Fruit fly (Drosophila melanogaster) whole organism, prepupa: ENCODE results near the gene CG2901.

Experiments used
- Blimp-1 ChIP-seq: fragments of 200-800 bp; sonication (Bioruptor generic); optimal IDR thresholded peaks from 3 replicates; lab custom pipeline; 2017; ENCODE audit warnings: missing biosample characterization, missing genetic modification characterization, mild to moderate bottlenecking, moderate library complexity, missing genetic modification reagents
- CG10631 ChIP-seq: fragments of 200-800 bp; sonication (Bioruptor generic); optimal IDR thresholded peaks from 2 replicates; lab custom pipeline; 2016; ENCODE audit warnings: missing biosample characterization, missing genetic modification characterization
- CG10669 ChIP-seq: fragments of 200-800 bp; sonication (Bioruptor generic); optimal IDR thresholded peaks from 3 replicates; lab custom pipeline; 2018; ENCODE audit warnings: missing biosample characterization, mild to moderate bottlenecking, missing genetic modification characterization, moderate library complexity
- CG11294 ChIP-seq: fragments of 200-800 bp; sonication (Bioruptor generic); IDR thresholded peaks from 2 replicates; pipeline ENCODE4 v1.3.6; 2022; ENCODE audit warnings: missing biosample characterization, missing genetic modification characterization
- CG11762 ChIP-seq: fragments of 200-800 bp; sonication (Bioruptor generic); optimal IDR thresholded peaks from 3 replicates; lab custom pipeline; 2016; ENCODE audit warnings: missing biosample characterization, missing genetic modification characterization; ENCODE audit not compliant: insufficient read depth
- CG11902 ChIP-seq: fragments of 200-800 bp; sonication (Bioruptor generic); optimal IDR thresholded peaks from 3 replicates; lab custom pipeline; 2016; ENCODE audit warnings: missing biosample characterization, missing genetic modification characterization
- CG1621 ChIP-seq: fragments of 200-800 bp; sonication (Bioruptor generic); optimal IDR thresholded peaks from 3 replicates; lab custom pipeline; 2018; ENCODE audit warnings: missing biosample characterization, mild to moderate bottlenecking, missing genetic modification characterization
- CG3032 ChIP-seq: fragments of 200-800 bp; optimal IDR thresholded peaks from 2 replicates; lab custom pipeline; 2019; ENCODE audit warnings: missing biosample characterization, mild to moderate bottlenecking, missing genetic modification characterization, moderate library complexity
- CG32006 ChIP-seq: fragments of 200-800 bp; sonication (Bioruptor generic); optimal IDR thresholded peaks from 3 replicates; lab custom pipeline; 2017; ENCODE audit warnings: missing biosample characterization, mild to moderate bottlenecking, missing genetic modification characterization
- CG3919 ChIP-seq: fragments of 200-800 bp; sonication (Bioruptor generic); optimal IDR thresholded peaks from 3 replicates; lab custom pipeline; 2016; ENCODE audit warnings: missing biosample characterization, missing genetic modification characterization
- CG6163 ChIP-seq: fragments of 200-800 bp; sonication (Bioruptor generic); IDR thresholded peaks from 3 replicates; pipeline ENCODE4 v1.3.6; 2022; ENCODE audit warnings: missing biosample characterization, missing genetic modification characterization
- CG6792 ChIP-seq: fragments of 200-800 bp; sonication (Bioruptor generic); optimal IDR thresholded peaks from 3 replicates; lab custom pipeline; 2016; ENCODE audit warnings: missing biosample characterization, missing genetic modification characterization
- CG6808 ChIP-seq: fragments of 200-800 bp; sonication (Bioruptor generic); optimal IDR thresholded peaks from 3 replicates; lab custom pipeline; 2017; ENCODE audit warnings: missing biosample characterization, missing genetic modification characterization, mild to moderate bottlenecking, moderate library complexity, missing genetic modification reagents
- CG6854 ChIP-seq: fragments of 200-800 bp; sonication (Bioruptor generic); optimal IDR thresholded peaks from 2 replicates; lab custom pipeline; 2017; ENCODE audit warnings: missing biosample characterization, mild to moderate bottlenecking, missing genetic modification characterization
- CG7368 ChIP-seq: fragments of 200-800 bp; sonication (Bioruptor generic); optimal IDR thresholded peaks from 3 replicates; lab custom pipeline; 2016; ENCODE audit warnings: missing biosample characterization, missing genetic modification characterization
- CG8119 ChIP-seq: fragments of 200-800 bp; sonication (Bioruptor generic); IDR thresholded peaks from 3 replicates; pipeline ENCODE4 v1.3.6; 2022; ENCODE audit warnings: missing biosample characterization, missing genetic modification characterization
- CG8319 ChIP-seq: fragments of 200-800 bp; sonication (Bioruptor generic); optimal IDR thresholded peaks from 3 replicates; lab custom pipeline; 2016; ENCODE audit warnings: missing biosample characterization, missing genetic modification characterization
- CG9139 ChIP-seq: fragments of 200-800 bp; sonication (Bioruptor generic); optimal IDR thresholded peaks from 3 replicates; lab custom pipeline; 2017; ENCODE audit warnings: missing biosample characterization, mild to moderate bottlenecking, missing genetic modification characterization
- Eip78C ChIP-seq: fragments of 200-800 bp; sonication (Bioruptor generic); peaks from one replicate; lab custom pipeline; 2016; ENCODE audit warnings: missing biosample characterization, missing genetic modification characterization
- Eip93F ChIP-seq: fragments of 200-800 bp; sonication (Bioruptor generic); optimal IDR thresholded peaks from 2 replicates; lab custom pipeline; 2016; ENCODE audit warnings: missing biosample characterization, mild to moderate bottlenecking, missing genetic modification characterization
- Ets96B ChIP-seq: fragments of 200-800 bp; optimal IDR thresholded peaks from 2 replicates; lab custom pipeline; 2019; ENCODE audit warnings: missing biosample characterization, mild to moderate bottlenecking, missing genetic modification characterization, moderate library complexity
- Gug ChIP-seq: fragments of 200-800 bp; sonication (Bioruptor generic); IDR thresholded peaks from 2 replicates; pipeline ENCODE4 v1.3.6; 2022; ENCODE audit warnings: missing biosample characterization, missing genetic modification characterization
- Hr4 ChIP-seq: fragments of 200-800 bp; sonication (Bioruptor generic); optimal IDR thresholded peaks from 3 replicates; lab custom pipeline; 2016; ENCODE audit warnings: missing biosample characterization, missing genetic modification characterization
- Lpt ChIP-seq: fragments of 200-800 bp; sonication (Bioruptor generic); optimal IDR thresholded peaks from 3 replicates; lab custom pipeline; 2016; ENCODE audit warnings: missing biosample characterization, missing genetic modification characterization
- OdsH ChIP-seq: fragments of 200-800 bp; sonication (Bioruptor generic); optimal IDR thresholded peaks from 3 replicates; lab custom pipeline; 2016; ENCODE audit warnings: missing biosample characterization, missing genetic modification characterization
- Sox14 ChIP-seq: fragments of 200-800 bp; sonication (Bioruptor generic); optimal IDR thresholded peaks from 3 replicates; lab custom pipeline; 2016; ENCODE audit warnings: missing biosample characterization, missing genetic modification characterization
- achi ChIP-seq: fragments of 200-800 bp; sonication (Bioruptor generic); optimal IDR thresholded peaks from 3 replicates; lab custom pipeline; 2016; ENCODE audit warnings: missing biosample characterization, missing genetic modification characterization
- acj6 ChIP-seq: fragments of 200-800 bp; sonication (Bioruptor generic); optimal IDR thresholded peaks from 3 replicates; lab custom pipeline; 2016; ENCODE audit warnings: missing biosample characterization, missing genetic modification characterization
- cyc ChIP-seq: fragments of 200-800 bp; sonication (Bioruptor generic); optimal IDR thresholded peaks from 3 replicates; lab custom pipeline; 2016; ENCODE audit warnings: missing biosample characterization, missing genetic modification characterization
- dac ChIP-seq: fragments of 200-800 bp; sonication (Bioruptor generic); optimal IDR thresholded peaks from 2 replicates; lab custom pipeline; 2017; ENCODE audit warnings: missing biosample characterization, mild to moderate bottlenecking, missing genetic modification characterization
- eg ChIP-seq: fragments of 200-800 bp; sonication (Bioruptor generic); IDR thresholded peaks from 3 replicates; pipeline ENCODE4 v1.3.6; 2022; ENCODE audit warnings: missing biosample characterization, missing genetic modification characterization
- esn ChIP-seq: fragments of 200-800 bp; sonication (Bioruptor generic); optimal IDR thresholded peaks from 2 replicates; lab custom pipeline; 2016; ENCODE audit warnings: missing biosample characterization, mild to moderate bottlenecking, missing genetic modification characterization, moderate library complexity
- fd85E ChIP-seq: fragments of 200-800 bp; sonication (Bioruptor generic); optimal IDR thresholded peaks from 3 replicates; lab custom pipeline; 2016; ENCODE audit warnings: missing biosample characterization, missing genetic modification characterization
- lz ChIP-seq: fragments of 200-800 bp; sonication (Bioruptor generic); optimal IDR thresholded peaks from 3 replicates; lab custom pipeline; 2016; ENCODE audit warnings: missing biosample characterization, missing genetic modification characterization
- net ChIP-seq: fragments of 200-800 bp; sonication (Bioruptor generic); optimal IDR thresholded peaks from 3 replicates; lab custom pipeline; 2016; ENCODE audit warnings: missing biosample characterization, missing genetic modification characterization
- pdm3 ChIP-seq: fragments of 200-800 bp; sonication (Bioruptor generic); optimal IDR thresholded peaks from 3 replicates; lab custom pipeline; 2016; ENCODE audit warnings: missing biosample characterization, missing genetic modification characterization
- salr ChIP-seq, 2 experiments: fragments of 200-800 bp; sonication (Bioruptor generic); optimal IDR thresholded peaks; 3 replicates each; lab custom pipeline; 2016 to 2018; ENCODE audit warnings: missing biosample characterization in 2 of 2, missing genetic modification characterization in 2 of 2, mild to moderate bottlenecking in 1 of 2
- topi ChIP-seq: fragments of 200-800 bp; sonication (Bioruptor generic); optimal IDR thresholded peaks from 3 replicates; lab custom pipeline; 2016; ENCODE audit warnings: missing biosample characterization, missing genetic modification characterization
- vri ChIP-seq: fragments of 200-800 bp; sonication (Bioruptor generic); optimal IDR thresholded peaks from 3 replicates; lab custom pipeline; 2016; ENCODE audit warnings: missing biosample characterization, mild to moderate bottlenecking, missing genetic modification characterization

Gene CG2901

dm6 chrX:3849419-3850028, 21.5 kb downstream of the CG2901 start:
- no peak for TF ChIP-seq Hr4 (GFP tag; lab: Kevin White, UChicago)
- TF ChIP-seq Blimp-1 = peak; percentile 94
- no peak for TF ChIP-seq Lpt (GFP tag; lab: Kevin White, UChicago)
- no peak for TF ChIP-seq CG10669 (GFP tag; lab: Kevin White, UChicago)
- TF ChIP-seq Eip78C (GFP tag; lab: Kevin White, UChicago) = peak; percentile 30
- TF ChIP-seq CG6854 (GFP tag; lab: Kevin White, UChicago) = peak; percentile 26

dm6 chrX:3861183-3861582, 33.2 kb downstream of the CG2901 start:
- TF ChIP-seq Eip78C (GFP tag; lab: Kevin White, UChicago) (peak; percentile 20), Eip93F (GFP tag; lab: Kevin White, UChicago) (no peak)

dm6 chrX:3862319-3862919, 34.4 kb downstream of the CG2901 start:
- no peak for TF ChIP-seq salr (GFP tag; optimal IDR thresholded peaks at IDR 0.05; lab: Kevin White, UChicago)
- peak; percentile 1 for TF ChIP-seq CG6792 (GFP tag; lab: Kevin White, UChicago)
- peak; percentile 6 for TF ChIP-seq esn (GFP tag; lab: Kevin White, UChicago)
- peak; percentile 0 for TF ChIP-seq lz (GFP tag; lab: Kevin White, UChicago)
- no peak for TF ChIP-seq Ets96B (tag; lab: Kevin White, UChicago)
- no peak for TF ChIP-seq CG3032
- peak; percentile 4 for TF ChIP-seq acj6 (GFP tag; lab: Kevin White, UChicago)
- peak; percentile 1 for TF ChIP-seq CG10631 (GFP tag; lab: Kevin White, UChicago)
- peak; percentile 14 for TF ChIP-seq CG3919 (GFP tag; lab: Kevin White, UChicago)
- TF ChIP-seq Eip78C (GFP tag; lab: Kevin White, UChicago) = peak; percentile 70

- 0 out of 3 replicates have a peak, but pooled peaks have one; percentile 7 for TF ChIP-seq eg (GFP tag; lab: Robert Waterston, UW)
- TF ChIP-seq CG1621 (tag; lab: Kevin White, UChicago) = peak; percentile 19
- TF ChIP-seq CG6808 (GFP tag; lab: Kevin White, UChicago) = peak; percentile 37
- TF ChIP-seq CG6792 (GFP tag; lab: Kevin White, UChicago) = no peak
- no peak for TF ChIP-seq vri (GFP tag; lab: Kevin White, UChicago)
- no peak for TF ChIP-seq CG11294
- 0 out of 3 replicates have a peak, but pooled peaks have one; percentile 17 for TF ChIP-seq CG6163 (GFP tag; lab: Robert Waterston, UW)
Measured at dm6 chrX:3866104-3866503, 38.1 kb downstream of the CG2901 start.

- no peak for TF ChIP-seq dac
- no peak for TF ChIP-seq Lpt (GFP tag; lab: Kevin White, UChicago)
- TF ChIP-seq OdsH (GFP tag; lab: Kevin White, UChicago) = peak; percentile 61
- TF ChIP-seq CG9139 (GFP tag; lab: Kevin White, UChicago) = no peak
- peak; percentile 51 for TF ChIP-seq Sox14
- TF ChIP-seq CG6808 (GFP tag; lab: Kevin White, UChicago) = peak; percentile 54
- no peak; the same call in 2 of the 3 replicates for TF ChIP-seq CG6163 (GFP tag; lab: Robert Waterston, UW)
- TF ChIP-seq pdm3 (GFP tag; lab: Kevin White, UChicago) = peak; percentile 61
- TF ChIP-seq CG6854 (GFP tag; lab: Kevin White, UChicago) = no peak
- peak; percentile 49 for TF ChIP-seq acj6 (GFP tag; lab: Kevin White, UChicago)
- TF ChIP-seq Eip93F (GFP tag; lab: Kevin White, UChicago) = no peak
- peak; percentile 57 for TF ChIP-seq achi (GFP tag; lab: Kevin White, UChicago)
- peak; percentile 28 for TF ChIP-seq CG11902
- TF ChIP-seq vri (GFP tag; lab: Kevin White, UChicago) = no peak
- no peak for TF ChIP-seq fd85E (GFP tag; lab: Kevin White, UChicago)
- peak; percentile 70 for TF ChIP-seq CG32006 (GFP tag; lab: Kevin White, UChicago)
- peak; percentile 40 for TF ChIP-seq CG8319
- TF ChIP-seq CG11762 (GFP tag; lab: Kevin White, UChicago) = peak; percentile 15
- no peak for TF ChIP-seq cyc (GFP tag; lab: Kevin White, UChicago)
- TF ChIP-seq Blimp-1 = no peak
- TF ChIP-seq CG8119 (GFP tag; lab: Robert Waterston, UW) = peak; percentile 51; the same call in 1 of the 3 replicates
- TF ChIP-seq topi (GFP tag; lab: Kevin White, UChicago) = peak; percentile 30
- TF ChIP-seq Eip78C (GFP tag; lab: Kevin White, UChicago) = peak; percentile 83
- TF ChIP-seq CG7368 = peak; percentile 15
- TF ChIP-seq CG10669 (GFP tag; lab: Kevin White, UChicago) = peak; percentile 62
- peak; percentile 31 for TF ChIP-seq net (GFP tag; lab: Kevin White, UChicago)
- TF ChIP-seq Gug (GFP tag; lab: Robert Waterston, UW) = 0 out of 2 replicates have a peak, but pooled peaks have one; percentile 10
Measured at dm6 chrX:3866844-3867457, 39.0 kb downstream of the CG2901 start.
